Worm (Caenorhabditis elegans): Measurements from ENCODE around the gene T03F7.7.

T03F7.7 gene

DNA sequence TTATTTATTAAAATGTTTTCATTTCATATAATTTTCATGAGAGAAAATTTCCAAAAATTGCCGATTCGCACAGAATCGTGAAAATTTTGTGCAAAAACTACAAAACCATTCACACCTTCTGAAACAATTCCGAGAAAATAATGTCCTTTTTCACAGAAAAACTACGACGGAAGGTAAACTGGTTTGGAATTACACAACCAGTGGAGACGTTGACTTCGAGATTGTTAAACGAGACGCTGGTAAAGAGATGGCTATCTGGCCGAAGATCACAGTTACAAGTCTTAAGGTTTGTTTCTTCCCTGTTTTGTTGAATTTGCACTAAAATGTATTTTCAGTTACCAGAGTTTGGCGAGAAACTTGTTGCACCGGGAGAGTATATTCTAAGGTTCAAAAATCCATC, 1.7 kb downstream of the T03F7.7 start:
- TF ChIP-seq pha-4 (tag; optimal IDR thresholded peaks at IDR 0.05) (no peak), pax-1 (tag; optimal IDR thresholded peaks at IDR 0.05) (no peak)

DNA sequence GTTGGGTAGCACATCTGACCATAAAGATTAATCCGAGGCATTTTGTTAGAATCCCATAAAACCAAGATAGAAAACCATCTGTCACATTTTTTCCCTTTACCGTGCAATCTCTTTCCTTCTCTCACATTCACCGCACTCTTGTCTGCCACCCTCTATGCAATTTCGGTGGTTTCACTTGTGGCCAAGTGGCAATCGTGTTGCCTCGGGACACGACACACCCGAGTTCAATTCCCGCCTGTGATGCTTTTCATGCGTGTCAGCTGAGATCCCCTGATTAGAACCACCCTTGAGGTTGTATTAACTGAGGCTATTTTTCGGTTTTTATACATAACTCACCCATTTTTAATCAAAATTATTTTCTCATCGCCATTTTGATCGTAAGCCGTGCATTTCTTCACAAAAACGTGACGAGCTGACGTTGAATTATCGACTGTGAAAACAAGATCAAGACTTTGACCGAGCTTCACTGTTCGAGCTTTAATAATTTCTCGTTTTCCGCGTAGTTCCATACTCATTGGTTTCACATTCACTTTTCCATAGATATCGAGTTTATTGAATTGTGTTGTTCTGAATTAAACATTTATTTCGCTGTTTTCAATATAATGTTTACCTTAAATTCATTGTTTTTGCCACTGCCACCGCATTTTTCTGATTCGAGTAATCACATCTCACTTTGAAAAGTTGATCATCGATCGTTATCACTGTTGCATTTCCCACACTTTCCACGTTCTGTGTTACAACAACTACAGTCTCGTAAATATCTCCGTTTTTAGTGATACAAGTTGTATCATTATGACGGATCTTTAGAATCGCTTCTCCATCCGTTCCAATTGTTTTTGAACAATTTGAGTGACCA, 3.0 kb downstream of the T03F7.7 start:
- peak; percentile 91 for TF ChIP-seq odd-2 (tag; optimal IDR thresholded peaks at IDR 0.05)
- peak; percentile 98 for TF ChIP-seq dmd-4 (tag; optimal IDR thresholded peaks at IDR 0.05; ENCODE audit: borderline replicate concordance)
- peak; percentile 98 for TF ChIP-seq ceh-9 (tag; optimal IDR thresholded peaks at IDR 0.05)
- peak; percentile 96 for TF ChIP-seq pha-2 (tag; optimal IDR thresholded peaks at IDR 0.05)
- TF ChIP-seq nhr-11 (tag; optimal IDR thresholded peaks at IDR 0.05) = no peak
- TF ChIP-seq npax-4 (tag; optimal IDR thresholded peaks at IDR 0.05) = peak; percentile 97
- TF ChIP-seq fkh-6 (tag; optimal IDR thresholded peaks at IDR 0.05) = peak; percentile 96
- TF ChIP-seq hlh-15 (tag; optimal IDR thresholded peaks at IDR 0.05) = peak; percentile 98
- TF ChIP-seq sdc-2 (tag; optimal IDR thresholded peaks at IDR 0.05) = peak; percentile 95
- peak; percentile 99 for TF ChIP-seq ceh-19 (GFP tag; optimal IDR thresholded peaks at IDR 0.05)
- TF ChIP-seq fax-1 (tag; optimal IDR thresholded peaks at IDR 0.05) = peak; percentile 96
- peak; percentile 99 for TF ChIP-seq sox-4 (tag; optimal IDR thresholded peaks at IDR 0.05)
- TF ChIP-seq C38D4.7 (GFP tag; optimal IDR thresholded peaks at IDR 0.05) = peak; percentile 97
- TF ChIP-seq ttx-3 (tag; optimal IDR thresholded peaks at IDR 0.05) = peak; percentile 99
- peak; percentile 90 for TF ChIP-seq pros-1 (tag; optimal IDR thresholded peaks at IDR 0.05)
- TF ChIP-seq syd-9 (tag; optimal IDR thresholded peaks at IDR 0.05) = peak; percentile 97
- peak; percentile 98 for TF ChIP-seq che-1 (tag; optimal IDR thresholded peaks at IDR 0.05)
- TF ChIP-seq elt-2 (tag; optimal IDR thresholded peaks at IDR 0.05) = peak; percentile 100
- peak; percentile 100 for TF ChIP-seq pat-9 (tag; optimal IDR thresholded peaks at IDR 0.05)
- peak; percentile 90 for TF ChIP-seq zip-5 (tag; optimal IDR thresholded peaks at IDR 0.05)
- TF ChIP-seq T23F11.4 (GFP tag; optimal IDR thresholded peaks at IDR 0.05) = peak; percentile 100
- peak; percentile 99 for TF ChIP-seq ceh-14 (tag; optimal IDR thresholded peaks at IDR 0.05)
- TF ChIP-seq dve-1 (tag; optimal IDR thresholded peaks at IDR 0.05) = peak; percentile 99
- TF ChIP-seq Y22D7AL.16 (tag; optimal IDR thresholded peaks at IDR 0.05) = peak; percentile 99
- peak; percentile 98 for TF ChIP-seq sox-2 (GFP tag; IDR thresholded peaks at IDR 0.05)
- peak; percentile 92 for TF ChIP-seq pag-3 (tag; optimal IDR thresholded peaks at IDR 0.05; ENCODE audit: borderline replicate concordance)
- peak; percentile 97 for TF ChIP-seq hlh-8 (tag; optimal IDR thresholded peaks at IDR 0.05)
- peak; percentile 99 for TF ChIP-seq F13H6.1 (tag; optimal IDR thresholded peaks at IDR 0.05)
- TF ChIP-seq ama-1 (optimal IDR thresholded peaks at IDR 0.05) = no peak
- TF ChIP-seq fkh-10 (GFP tag; optimal IDR thresholded peaks at IDR 0.05) = peak; percentile 85
- peak; percentile 98 for TF ChIP-seq ceh-48 (tag; optimal IDR thresholded peaks at IDR 0.05)
- peak; percentile 98 for TF ChIP-seq pqm-1 (tag; optimal IDR thresholded peaks at IDR 0.05)
- peak; percentile 97 for TF ChIP-seq ztf-16 (tag; optimal IDR thresholded peaks at IDR 0.05)
- TF ChIP-seq C08G9.2 (tag; optimal IDR thresholded peaks at IDR 0.05) = peak; percentile 99
- peak; percentile 98 for TF ChIP-seq unc-86 (tag; optimal IDR thresholded peaks at IDR 0.05)
- TF ChIP-seq ets-4 (tag; optimal IDR thresholded peaks at IDR 0.05) = peak; percentile 94
- peak; percentile 97 for TF ChIP-seq ceh-22 (tag; optimal IDR thresholded peaks at IDR 0.05)
- peak; percentile 100 for TF ChIP-seq ceh-6 (GFP tag; optimal IDR thresholded peaks at IDR 0.05)
- TF ChIP-seq hlh-13 (GFP tag; optimal IDR thresholded peaks at IDR 0.05) = peak; percentile 99
- TF ChIP-seq madf-2 (tag; optimal IDR thresholded peaks at IDR 0.05) = peak; percentile 97
- TF ChIP-seq ceh-30 (tag; optimal IDR thresholded peaks at IDR 0.05) = peak; percentile 96
- peak; percentile 96 for TF ChIP-seq ahr-1 (tag; optimal IDR thresholded peaks at IDR 0.05)
- no peak for TF ChIP-seq pha-4 (tag; optimal IDR thresholded peaks at IDR 0.05)
- peak; percentile 98 for TF ChIP-seq hlh-30 (tag; optimal IDR thresholded peaks at IDR 0.05; ENCODE audit: insufficient read depth)
- TF ChIP-seq hlh-6 (tag; optimal IDR thresholded peaks at IDR 0.05) = peak; percentile 100
- peak; percentile 97 for TF ChIP-seq elt-4 (tag; optimal IDR thresholded peaks at IDR 0.05)
- peak; percentile 99 for TF ChIP-seq nhr-232 (tag; optimal IDR thresholded peaks at IDR 0.05)
- peak; percentile 99 for TF ChIP-seq gmeb-2 (tag; optimal IDR thresholded peaks at IDR 0.05)

Measured in whole organism, late embryonic.